Worm (Caenorhabditis elegans) whole organism, L3 larva: ENCODE measurements around the gene C37E2.2.

Source experiments
- R02D3.7 ChIP-seq: fragments of 150-350 bp; optimal IDR thresholded peaks from 2 replicates; lab custom pipeline; 2014; ENCODE audit warnings: missing biosample characterization, missing genetic modification characterization
- ZK546.5 ChIP-seq: sonication (generic microtip); optimal IDR thresholded peaks from 2 replicates; lab custom pipeline; 2017; ENCODE audit warnings: missing biosample characterization, missing genetic modification characterization
- aly-2 ChIP-seq: fragments of 150-350 bp; optimal IDR thresholded peaks from 2 replicates; lab custom pipeline; 2014; ENCODE audit warnings: missing biosample characterization, missing genetic modification characterization
- ama-1 ChIP-seq: fragments of 150-350 bp; optimal IDR thresholded peaks from 2 replicates; lab custom pipeline; 2018
- ceh-16 ChIP-seq: sonication (generic microtip); optimal IDR thresholded peaks from 2 replicates; lab custom pipeline; 2017; ENCODE audit warnings: missing biosample characterization, missing genetic modification characterization
- ceh-28 ChIP-seq: fragments of 150-350 bp; optimal IDR thresholded peaks from 2 replicates; lab custom pipeline; 2014; ENCODE audit warnings: missing biosample characterization, missing genetic modification reagents, missing genetic modification characterization
- ceh-82 ChIP-seq: fragments of 150-350 bp; optimal IDR thresholded peaks from 2 replicates; lab custom pipeline; 2014; ENCODE audit warnings: missing biosample characterization, missing genetic modification characterization
- ceh-9 ChIP-seq: sonication (generic microtip); optimal IDR thresholded peaks from 2 replicates; lab custom pipeline; 2018; ENCODE audit warnings: missing biosample characterization, missing genetic modification characterization
- daf-12 ChIP-seq: fragments of 150-350 bp; optimal IDR thresholded peaks from 2 replicates; lab custom pipeline; 2014; ENCODE audit warnings: missing biosample characterization, missing genetic modification reagents, missing genetic modification characterization
- egl-27 ChIP-seq: sonication (generic microtip); optimal IDR thresholded peaks from 4 replicates; lab custom pipeline; 2017; ENCODE audit warnings: missing biosample characterization, missing genetic modification reagents, missing genetic modification characterization
- egl-5 ChIP-seq: fragments of 150-350 bp; optimal IDR thresholded peaks from 2 replicates; lab custom pipeline; 2017; ENCODE audit warnings: missing biosample characterization, missing genetic modification reagents, missing genetic modification characterization, inconsistent platforms
- elt-1 ChIP-seq: fragments of 150-350 bp; optimal IDR thresholded peaks from 2 replicates; lab custom pipeline; 2014; ENCODE audit warnings: missing biosample characterization, missing genetic modification characterization
- elt-2 ChIP-seq: sonication (generic microtip); optimal IDR thresholded peaks from 2 replicates; lab custom pipeline; 2016; ENCODE audit warnings: missing genetic modification reagents, mild to moderate bottlenecking, missing genetic modification characterization, missing compliant biosample characterization
- elt-3 ChIP-seq, 3 experiments: fragments of 150-350 bp in 1 of 3; sonication (generic microtip) in 2 of 3; optimal IDR thresholded peaks; 2 replicates in 2 of 3; 4 replicates in 1 of 3; lab custom pipeline; 2014 to 2017; ENCODE audit warnings: missing biosample characterization in 3 of 3, missing genetic modification characterization in 3 of 3
- eor-1 ChIP-seq, 2 experiments: fragments of 150-350 bp; optimal IDR thresholded peaks; 2 replicates each; lab custom pipeline; 2014 to 2018; ENCODE audit warnings: missing biosample characterization in 2 of 2, missing genetic modification characterization in 2 of 2
- fkh-10 ChIP-seq: sonication (generic microtip); optimal IDR thresholded peaks from 2 replicates; lab custom pipeline; 2017; ENCODE audit warnings: missing biosample characterization, missing genetic modification reagents, missing genetic modification characterization
- fkh-2 ChIP-seq: fragments of 150-350 bp; optimal IDR thresholded peaks from 2 replicates; lab custom pipeline; 2014; ENCODE audit warnings: missing biosample characterization, missing genetic modification reagents, missing genetic modification characterization
- fos-1 ChIP-seq: fragments of 150-350 bp; optimal IDR thresholded peaks from 2 replicates; lab custom pipeline; 2014; ENCODE audit warnings: missing biosample characterization, missing genetic modification characterization
- hmg-11 ChIP-seq: sonication (generic microtip); optimal IDR thresholded peaks from 2 replicates; lab custom pipeline; 2016; ENCODE audit warnings: missing genetic modification characterization, missing compliant biosample characterization
- jun-1 ChIP-seq: fragments of 150-350 bp; optimal IDR thresholded peaks from 2 replicates; lab custom pipeline; 2014; ENCODE audit warnings: missing biosample characterization, missing genetic modification reagents, missing genetic modification characterization
- lin-15B ChIP-seq: fragments of 150-350 bp; optimal IDR thresholded peaks from 2 replicates; lab custom pipeline; 2014; ENCODE audit warnings: missing biosample characterization, missing genetic modification characterization
- lin-39 ChIP-seq: fragments of 150-350 bp; optimal IDR thresholded peaks from 2 replicates; lab custom pipeline; 2018; ENCODE audit warnings: missing biosample characterization, missing genetic modification reagents, missing genetic modification characterization
- lsy-12 ChIP-seq: sonication (generic microtip); optimal IDR thresholded peaks from 2 replicates; lab custom pipeline; 2016; ENCODE audit warnings: mild to moderate bottlenecking, missing genetic modification characterization, missing compliant biosample characterization
- mdl-1 ChIP-seq: fragments of 150-350 bp; optimal IDR thresholded peaks from 2 replicates; lab custom pipeline; 2014; ENCODE audit warnings: missing biosample characterization, missing genetic modification characterization
- mml-1 ChIP-seq: fragments of 150-350 bp; sonication (generic microtip); optimal IDR thresholded peaks from 3 replicates; lab custom pipeline; 2014; ENCODE audit warnings: missing biosample characterization, missing genetic modification characterization
- nfya-1 ChIP-seq: sonication (generic microtip); optimal IDR thresholded peaks from 2 replicates; lab custom pipeline; 2017; ENCODE audit warnings: missing genetic modification characterization, mild to moderate bottlenecking, missing compliant biosample characterization, antibody characterized with exemption, moderate library complexity; ENCODE audit not compliant: insufficient read depth
- nhr-11 ChIP-seq: fragments of 150-350 bp; optimal IDR thresholded peaks from 2 replicates; lab custom pipeline; 2014; ENCODE audit warnings: missing biosample characterization, missing genetic modification characterization
- nhr-12 ChIP-seq: fragments of 150-350 bp; optimal IDR thresholded peaks from 2 replicates; lab custom pipeline; 2014; ENCODE audit warnings: missing biosample characterization, missing genetic modification characterization
- nhr-23 ChIP-seq: fragments of 150-350 bp; optimal IDR thresholded peaks from 2 replicates; lab custom pipeline; 2014; ENCODE audit warnings: missing biosample characterization, missing genetic modification reagents, missing genetic modification characterization
- nhr-237 ChIP-seq: fragments of 150-350 bp; optimal IDR thresholded peaks from 2 replicates; lab custom pipeline; 2014; ENCODE audit warnings: missing biosample characterization, missing genetic modification characterization
- nhr-25 ChIP-seq: sonication (generic microtip); optimal IDR thresholded peaks from 2 replicates; lab custom pipeline; 2017; ENCODE audit warnings: missing biosample characterization, missing genetic modification characterization
- nhr-28 ChIP-seq: fragments of 150-350 bp; optimal IDR thresholded peaks from 2 replicates; lab custom pipeline; 2014; ENCODE audit warnings: missing biosample characterization, missing genetic modification characterization
- nhr-43 ChIP-seq: sonication (generic microtip); optimal IDR thresholded peaks from 2 replicates; lab custom pipeline; 2016; ENCODE audit warnings: mild to moderate bottlenecking, missing genetic modification characterization, missing compliant biosample characterization; ENCODE audit not compliant: poor library complexity, severe bottlenecking
- nhr-67 ChIP-seq: fragments of 150-350 bp; optimal IDR thresholded peaks from 2 replicates; lab custom pipeline; 2014; ENCODE audit warnings: missing biosample characterization, missing genetic modification characterization
- nhr-76 ChIP-seq: fragments of 150-350 bp; sonication (generic microtip); optimal IDR thresholded peaks from 5 replicates; lab custom pipeline; 2014; ENCODE audit warnings: missing biosample characterization, missing genetic modification characterization
- nhr-77 ChIP-seq: fragments of 150-350 bp; optimal IDR thresholded peaks from 2 replicates; lab custom pipeline; 2014; ENCODE audit warnings: missing biosample characterization, missing genetic modification characterization
- pha-4 ChIP-seq: fragments of 150-350 bp; optimal IDR thresholded peaks from 2 replicates; lab custom pipeline; 2014; ENCODE audit warnings: missing biosample characterization, missing genetic modification reagents, missing genetic modification characterization
- pqm-1 ChIP-seq: fragments of 150-350 bp; optimal IDR thresholded peaks from 2 replicates; lab custom pipeline; 2017; ENCODE audit warnings: missing biosample characterization, missing genetic modification characterization, inconsistent platforms
- sea-2 ChIP-seq: fragments of 150-350 bp; sonication (generic microtip); optimal IDR thresholded peaks from 4 replicates; lab custom pipeline; 2014; ENCODE audit warnings: missing biosample characterization, missing genetic modification reagents, missing genetic modification characterization
- skn-1 ChIP-seq: fragments of 150-350 bp; optimal IDR thresholded peaks from 2 replicates; lab custom pipeline; 2014; ENCODE audit warnings: missing biosample characterization, missing genetic modification characterization
- snpc-4 ChIP-seq: fragments of 150-350 bp; optimal IDR thresholded peaks from 2 replicates; lab custom pipeline; 2014; ENCODE audit warnings: missing biosample characterization, missing genetic modification characterization
- tbx-2 ChIP-seq: sonication (generic microtip); optimal IDR thresholded peaks from 2 replicates; lab custom pipeline; 2016; ENCODE audit warnings: mild to moderate bottlenecking, missing genetic modification characterization, missing compliant biosample characterization
- unc-39 ChIP-seq: sonication (generic microtip); optimal IDR thresholded peaks from 4 replicates; lab custom pipeline; 2017; ENCODE audit warnings: missing biosample characterization, missing genetic modification characterization
- unc-62 ChIP-seq: fragments of 150-350 bp; sonication (generic microtip); optimal IDR thresholded peaks from 4 replicates; lab custom pipeline; 2014; ENCODE audit warnings: missing biosample characterization, missing genetic modification reagents, missing genetic modification characterization
- zag-1 ChIP-seq: fragments of 150-350 bp; optimal IDR thresholded peaks from 2 replicates; lab custom pipeline; 2014; ENCODE audit warnings: missing biosample characterization, missing genetic modification characterization
- ztf-11 ChIP-seq: fragments of 150-350 bp; optimal IDR thresholded peaks from 2 replicates; lab custom pipeline; 2014; ENCODE audit warnings: missing biosample characterization, missing genetic modification characterization
- ztf-4 ChIP-seq: fragments of 150-350 bp; optimal IDR thresholded peaks from 2 replicates; lab custom pipeline; 2014; ENCODE audit warnings: missing biosample characterization, missing genetic modification characterization

C37E2.2 gene

ce11 chrX:14165156-14165555 lies 10.7 kb upstream of the C37E2.2 start:
- no peak for TF ChIP-seq nhr-11
- TF ChIP-seq unc-39 (tag; lab: Kevin White, UChicago), result no peak
- no peak for TF ChIP-seq jun-1 (tag; lab: Kevin White, UChicago)
- TF ChIP-seq ceh-28 (tag; lab: Kevin White, UChicago), result no peak
- no peak for TF ChIP-seq egl-5 (tag; lab: Kevin White, UChicago)
- no peak for TF ChIP-seq fos-1 (tag; lab: Kevin White, UChicago)
- no peak for TF ChIP-seq mdl-1 (tag; lab: Kevin White, UChicago)
- no peak for TF ChIP-seq elt-3 (tag; optimal IDR thresholded peaks at IDR 0.05; lab: Kevin White, UChicago)
- TF ChIP-seq nhr-76 (tag; lab: Kevin White, UChicago), result no peak
- TF ChIP-seq pqm-1 (tag; lab: Kevin White, UChicago), result no peak
- TF ChIP-seq egl-27 (tag; lab: Kevin White, UChicago), result no peak
- TF ChIP-seq ztf-4 (tag; lab: Kevin White, UChicago), result no peak
- no peak for TF ChIP-seq sea-2 (GFP tag; lab: Kevin White, UChicago)
- TF ChIP-seq pha-4 (tag; lab: Kevin White, UChicago), result no peak
- TF ChIP-seq zag-1 (tag; lab: Kevin White, UChicago), result no peak
- TF ChIP-seq fkh-2 (tag; lab: Kevin White, UChicago), result no peak
- TF ChIP-seq ama-1 (lab: Kevin White, UChicago), result no peak

- TF ChIP-seq zag-1 (tag; lab: Kevin White, UChicago) (no peak), lsy-12 (tag; lab: Kevin White, UChicago) (peak; percentile 80), R02D3.7 (tag; lab: Kevin White, UChicago) (peak; percentile 69), lin-15B (tag; lab: Kevin White, UChicago) (peak; percentile 94), aly-2 (no peak), unc-62 (GFP tag; lab: Kevin White, UChicago) (peak; percentile 58), ztf-4 (tag; lab: Kevin White, UChicago) (peak; percentile 29), nhr-77 (tag; lab: Kevin White, UChicago) (peak; percentile 41), nhr-28 (tag; lab: Kevin White, UChicago) (no peak), jun-1 (tag; lab: Kevin White, UChicago) (peak; percentile 90), mdl-1 (tag; lab: Kevin White, UChicago) (peak; percentile 67), ama-1 (lab: Kevin White, UChicago) (peak; percentile 69), nhr-11 (peak; percentile 63), pqm-1 (tag; lab: Kevin White, UChicago) (peak; percentile 96), hmg-11 (tag; lab: Kevin White, UChicago) (peak; percentile 96), mml-1 (no peak), egl-5 (tag; lab: Kevin White, UChicago) (peak; percentile 61), ceh-16 (tag; lab: Kevin White, UChicago) (no peak), nhr-237 (tag; lab: Kevin White, UChicago) (no peak), nhr-67 (tag; lab: Kevin White, UChicago) (no peak), ceh-9 (tag; lab: Kevin White, UChicago) (no peak), skn-1 (tag; lab: Kevin White, UChicago) (peak; percentile 42), tbx-2 (tag; lab: Kevin White, UChicago) (peak; percentile 68), lin-39 (tag; lab: Kevin White, UChicago) (peak; percentile 90), daf-12 (no peak), elt-2 (peak; percentile 90), ceh-82 (tag; lab: Kevin White, UChicago) (peak; percentile 44), ztf-11 (tag; lab: Kevin White, UChicago) (no peak), nhr-23 (tag; lab: Kevin White, UChicago) (peak; percentile 93), pha-4 (tag; lab: Kevin White, UChicago) (peak; percentile 95), nhr-43 (tag; lab: Kevin White, UChicago) (peak; percentile 94), unc-39 (tag; lab: Kevin White, UChicago) (no peak), egl-27 (tag; lab: Kevin White, UChicago) (peak; percentile 50), nhr-76 (tag; lab: Kevin White, UChicago) (peak; percentile 64), elt-1 (tag; lab: Kevin White, UChicago) (peak; percentile 27), nfya-1 (tag; lab: Kevin White, UChicago) (peak; percentile 91), eor-1 (tag; optimal IDR thresholded peaks at IDR 0.05; lab: Kevin White, UChicago) (no peak), fkh-10 (GFP tag; lab: Kevin White, UChicago) (peak; percentile 61), snpc-4 (tag; lab: Kevin White, UChicago) (peak; percentile 90), nhr-12 (tag; lab: Kevin White, UChicago) (no peak), elt-3 (tag; optimal IDR thresholded peaks at IDR 0.05; lab: Kevin White, UChicago) (peak in 2 of 3 experiments; percentile 47 to 85), ceh-28 (tag; lab: Kevin White, UChicago) (peak; percentile 88), fkh-2 (tag; lab: Kevin White, UChicago) (no peak), ZK546.5 (tag; lab: Kevin White, UChicago) (no peak), fos-1 (tag; lab: Kevin White, UChicago) (peak; percentile 63), nhr-25 (tag; lab: Kevin White, UChicago) (peak; percentile 97), sea-2 (GFP tag; lab: Kevin White, UChicago) (no peak)
These were observed 6.2 kb upstream of the C37E2.2 start, which contains the start of gene sym-4 for ce11 chrX:14169569-14170031. TSS of gene sym-4 (minus strand) at chrX:14169619.
